Worm (Caenorhabditis elegans) whole organism, L2 larva: ENCODE measurements around the gene sfxn-1.5.

Source experiments
- aly-2 ChIP-seq: fragments of 150-350 bp; optimal IDR thresholded peaks from 2 replicates; lab custom pipeline; 2014; ENCODE audit warnings: missing biosample characterization, missing genetic modification characterization
- ama-1 ChIP-seq: fragments of 150-350 bp; optimal IDR thresholded peaks from 2 replicates; lab custom pipeline; 2018; ENCODE audit warnings: inconsistent platforms
- lin-39 ChIP-seq: fragments of 150-350 bp; optimal IDR thresholded peaks from 2 replicates; lab custom pipeline; 2014; ENCODE audit warnings: missing biosample characterization, missing genetic modification reagents, missing genetic modification characterization
- nhr-12 ChIP-seq: fragments of 150-350 bp; optimal IDR thresholded peaks from 2 replicates; lab custom pipeline; 2014; ENCODE audit warnings: missing biosample characterization, missing genetic modification characterization
- nhr-77 ChIP-seq: fragments of 150-350 bp; optimal IDR thresholded peaks from 2 replicates; lab custom pipeline; 2014; ENCODE audit warnings: missing biosample characterization, missing genetic modification characterization
- unc-62 ChIP-seq: fragments of 150-350 bp; optimal IDR thresholded peaks from 2 replicates; lab custom pipeline; 2014; ENCODE audit warnings: missing biosample characterization, missing genetic modification reagents, missing genetic modification characterization
- zag-1 ChIP-seq: fragments of 150-350 bp; optimal IDR thresholded peaks from 2 replicates; lab custom pipeline; 2014; ENCODE audit warnings: missing biosample characterization, missing genetic modification characterization
- ztf-11 ChIP-seq: sonication (generic microtip); optimal IDR thresholded peaks from 2 replicates; lab custom pipeline; 2017; ENCODE audit warnings: missing biosample characterization, missing genetic modification characterization

- TF ChIP-seq ama-1 (lab: Kevin White, UChicago), result no peak
- no peak for TF ChIP-seq aly-2 (tag; lab: Kevin White, UChicago)
- no peak for TF ChIP-seq unc-62
- TF ChIP-seq lin-39 (tag; lab: Kevin White, UChicago), result no peak
- no peak for TF ChIP-seq ztf-11 (tag; lab: Kevin White, UChicago)
- TF ChIP-seq zag-1 (tag; lab: Kevin White, UChicago), result no peak
- no peak for TF ChIP-seq nhr-12 (tag; lab: Kevin White, UChicago)
- no peak for TF ChIP-seq nhr-77 (tag; lab: Kevin White, UChicago)
Observed at ce11 chrX:11680851-11681250, 19.4 kb upstream of the sfxn-1.5 start, which contains the start of gene T04F8.7.
